Fruit fly (Drosophila melanogaster) whole organism, embryonic: Measurements from ENCODE around the gene CG17325.

Experiments
- Asciz ChIP-seq: fragments of 200-800 bp; sonication (Bioruptor generic); optimal IDR thresholded peaks from 2 replicates; lab custom pipeline; 2017; ENCODE audit warnings: missing biosample characterization, mild to moderate bottlenecking, missing genetic modification characterization, missing genetic modification reagents
- Atf3 ChIP-seq: fragments of 200-800 bp; sonication (Bioruptor generic); optimal IDR thresholded peaks from 3 replicates; lab custom pipeline; 2016; ENCODE audit warnings: missing biosample characterization, missing genetic modification characterization
- Bteb2 ChIP-seq: fragments of 200-800 bp; sonication (Bioruptor generic); optimal IDR thresholded peaks from 2 replicates; lab custom pipeline; 2016; ENCODE audit warnings: missing biosample characterization, missing genetic modification characterization
- CG10147 ChIP-seq: fragments of 200-800 bp; sonication (Bioruptor generic); optimal IDR thresholded peaks from 2 replicates; lab custom pipeline; 2019; ENCODE audit warnings: missing biosample characterization, mild to moderate bottlenecking, missing genetic modification characterization, moderate library complexity
- CG11085 ChIP-seq: fragments of 200-800 bp; sonication (Bioruptor generic); IDR thresholded peaks from 2 replicates; pipeline ENCODE4 v1.3.6; 2022; ENCODE audit warnings: missing biosample characterization, missing genetic modification characterization
- CG11560 ChIP-seq: fragments of 200-800 bp; sonication (Bioruptor generic); IDR thresholded peaks from 3 replicates; pipeline ENCODE4 v1.3.6; 2022; ENCODE audit warnings: missing biosample characterization, missing genetic modification characterization
- CG12659 ChIP-seq: fragments of 200-800 bp; sonication (Bioruptor generic); optimal IDR thresholded peaks from 3 replicates; lab custom pipeline; 2017; ENCODE audit warnings: mild to moderate bottlenecking, missing biosample characterization, missing genetic modification reagents, missing genetic modification characterization
- CG15011 ChIP-seq: fragments of 200-800 bp; sonication (Bioruptor generic); optimal IDR thresholded peaks from 3 replicates; lab custom pipeline; 2018; ENCODE audit warnings: missing biosample characterization, mild to moderate bottlenecking, missing genetic modification characterization
- CG17568 ChIP-seq: fragments of 200-800 bp; sonication (Bioruptor generic); optimal IDR thresholded peaks from 2 replicates; lab custom pipeline; 2018; ENCODE audit warnings: missing biosample characterization, mild to moderate bottlenecking, missing genetic modification characterization, moderate library complexity
- CG17829 ChIP-seq: fragments of 200-800 bp; optimal IDR thresholded peaks from 2 replicates; lab custom pipeline; 2019; ENCODE audit warnings: missing biosample characterization, mild to moderate bottlenecking, missing genetic modification characterization, moderate library complexity
- CG1792 ChIP-seq: fragments of 200-800 bp; sonication (Bioruptor generic); optimal IDR thresholded peaks from 2 replicates; lab custom pipeline; 2016; ENCODE audit warnings: missing biosample characterization, missing genetic modification characterization
- CG18011 ChIP-seq: fragments of 200-800 bp; sonication (Bioruptor generic); optimal IDR thresholded peaks from 2 replicates; lab custom pipeline; 2017; ENCODE audit warnings: missing biosample characterization, missing genetic modification characterization, mild to moderate bottlenecking, moderate library complexity, missing genotype
- CG2199 ChIP-seq: fragments of 200-800 bp; sonication (Bioruptor generic); IDR thresholded peaks from 3 replicates; pipeline ENCODE4 v1.3.6; 2022; ENCODE audit warnings: missing biosample characterization, missing genetic modification characterization
- CG2889 ChIP-seq: fragments of 200-800 bp; sonication (Bioruptor generic); IDR thresholded peaks from 3 replicates; pipeline ENCODE4 v1.3.6; 2022; ENCODE audit warnings: missing biosample characterization, missing genetic modification characterization
- CG3065 ChIP-seq: fragments of 200-800 bp; sonication (Bioruptor generic); optimal IDR thresholded peaks from 2 replicates; lab custom pipeline; 2016; ENCODE audit warnings: missing biosample characterization, missing genetic modification characterization
- CG7839 ChIP-seq: fragments of 200-800 bp; sonication (Bioruptor generic); optimal IDR thresholded peaks from 3 replicates; lab custom pipeline; 2018; ENCODE audit warnings: missing biosample characterization, mild to moderate bottlenecking, missing genetic modification characterization, moderate library complexity
- CG8924 ChIP-seq: fragments of 200-800 bp; optimal IDR thresholded peaks from 3 replicates; lab custom pipeline; 2019; ENCODE audit warnings: missing biosample characterization, mild to moderate bottlenecking, missing genetic modification characterization, moderate library complexity
- Dip3 ChIP-seq: fragments of 200-800 bp; sonication (Bioruptor generic); optimal IDR thresholded peaks from 3 replicates; lab custom pipeline; 2016; ENCODE audit warnings: missing biosample characterization, missing genetic modification characterization
- E2f2 ChIP-seq: fragments of 200-800 bp; sonication (Bioruptor generic); IDR thresholded peaks from 2 replicates; pipeline ENCODE4 v1.3.6; 2022; ENCODE audit warnings: missing biosample characterization, missing genetic modification characterization
- ERR ChIP-seq: fragments of 200-800 bp; sonication (Bioruptor generic); optimal IDR thresholded peaks from 2 replicates; lab custom pipeline; 2016; ENCODE audit warnings: missing biosample characterization, missing genetic modification characterization
- Eip74EF ChIP-seq, 2 experiments: fragments of 200-800 bp in 1 of 2; fragments of >200 bp in 1 of 2; sonication (Bioruptor generic) in 1 of 2; optimal IDR thresholded peaks; 2 replicates each; lab custom pipeline; 2017 to 2019; ENCODE audit warnings: missing biosample characterization in 2 of 2, missing genetic modification characterization in 2 of 2, mild to moderate bottlenecking in 1 of 2, moderate library complexity in 1 of 2
- Elba2 ChIP-seq: fragments of 200-800 bp; sonication (Bioruptor generic); optimal IDR thresholded peaks from 3 replicates; lab custom pipeline; 2016; ENCODE audit warnings: missing biosample characterization, missing genetic modification characterization
- Hr39 ChIP-seq: fragments of >200 bp; optimal IDR thresholded peaks from 2 replicates; lab custom pipeline; 2017
- Lim3 ChIP-seq: fragments of 200-800 bp; sonication (Bioruptor generic); IDR thresholded peaks from 2 replicates; pipeline ENCODE4 v1.3.6; 2022; ENCODE audit warnings: missing biosample characterization, missing genetic modification characterization
- Mrtf ChIP-seq: fragments of 200-800 bp; sonication (Bioruptor generic); IDR thresholded peaks from 3 replicates; pipeline ENCODE4 v1.3.6; 2022; ENCODE audit warnings: missing biosample characterization, missing genetic modification characterization
- NC2α ChIP-seq: fragments of 200-800 bp; sonication (Bioruptor generic); optimal IDR thresholded peaks from 2 replicates; lab custom pipeline; 2016; ENCODE audit warnings: missing biosample characterization, missing genetic modification characterization
- Opbp ChIP-seq: fragments of 200-800 bp; sonication (Bioruptor generic); IDR thresholded peaks from 3 replicates; pipeline ENCODE4 v1.3.6; 2022; ENCODE audit warnings: missing biosample characterization, missing genetic modification characterization; ENCODE audit not compliant: partially characterized antibody
- Optix ChIP-seq: fragments of 200-800 bp; sonication (Bioruptor generic); IDR thresholded peaks from 3 replicates; pipeline ENCODE4 v1.3.6; 2022; ENCODE audit warnings: missing biosample characterization, missing genetic modification characterization
- Pdp1 ChIP-seq, 2 experiments: fragments of 200-800 bp; sonication (Bioruptor generic); optimal IDR thresholded peaks; 3 replicates each; lab custom pipeline; 2016; ENCODE audit warnings: missing biosample characterization in 2 of 2, missing genetic modification characterization in 2 of 2, mild to moderate bottlenecking in 1 of 2, moderate library complexity in 1 of 2
- Side ChIP-seq: fragments of 200-800 bp; sonication (Bioruptor generic); optimal IDR thresholded peaks from 2 replicates; lab custom pipeline; 2016; ENCODE audit warnings: missing biosample characterization, missing genetic modification characterization
- Tbp ChIP-seq: fragments of >200 bp; optimal IDR thresholded peaks from 2 replicates; lab custom pipeline; 2018; ENCODE audit warnings: missing biosample characterization, missing genetic modification characterization
- Xbp1 ChIP-seq: fragments of 200-800 bp; sonication (Bioruptor generic); optimal IDR thresholded peaks from 3 replicates; lab custom pipeline; 2016; ENCODE audit warnings: missing biosample characterization, mild to moderate bottlenecking, missing genetic modification characterization
- YL-1 ChIP-seq: fragments of 200-800 bp; sonication (Bioruptor generic); optimal IDR thresholded peaks from 3 replicates; lab custom pipeline; 2017; ENCODE audit warnings: missing biosample characterization, mild to moderate bottlenecking, missing genetic modification characterization
- al ChIP-seq: fragments of 200-800 bp; sonication (Bioruptor generic); IDR thresholded peaks from 2 replicates; pipeline ENCODE4 v1.3.6; 2022; ENCODE audit warnings: missing biosample characterization, missing genetic modification characterization
- ase ChIP-seq: fragments of 200-800 bp; sonication (Bioruptor generic); IDR thresholded peaks from 3 replicates; pipeline ENCODE4 v1.3.6; 2022; ENCODE audit warnings: missing biosample characterization, missing genetic modification characterization
- crc ChIP-seq: fragments of 200-800 bp; sonication (Bioruptor generic); optimal IDR thresholded peaks from 2 replicates; lab custom pipeline; 2016; ENCODE audit warnings: missing biosample characterization, missing genetic modification characterization
- crol ChIP-seq: fragments of 200-800 bp; sonication (Bioruptor generic); IDR thresholded peaks from 2 replicates; pipeline ENCODE4 v1.3.6; 2022; ENCODE audit warnings: missing biosample characterization, missing genetic modification characterization
- ems ChIP-seq: fragments of 200-800 bp; sonication (Bioruptor generic); optimal IDR thresholded peaks from 3 replicates; lab custom pipeline; 2016; ENCODE audit warnings: missing biosample characterization, missing genetic modification characterization
- en ChIP-seq: fragments of 200-800 bp; sonication (Bioruptor generic); optimal IDR thresholded peaks from 2 replicates; lab custom pipeline; 2016; ENCODE audit warnings: missing biosample characterization, missing genetic modification characterization
- fru ChIP-seq: fragments of >200 bp; optimal IDR thresholded peaks from 2 replicates; lab custom pipeline; 2017
- ftz-f1 ChIP-seq: fragments of 200-800 bp; sonication (Bioruptor generic); optimal IDR thresholded peaks from 2 replicates; lab custom pipeline; 2016; ENCODE audit warnings: missing biosample characterization, missing genetic modification characterization
- gce ChIP-seq: fragments of 200-800 bp; sonication (Bioruptor generic); IDR thresholded peaks from 3 replicates; pipeline ENCODE4 v1.3.6; 2022; ENCODE audit warnings: missing biosample characterization, missing genetic modification characterization
- gt ChIP-seq: fragments of 200-800 bp; sonication (Bioruptor generic); IDR thresholded peaks from 2 replicates; pipeline ENCODE4 v1.3.6; 2022; ENCODE audit warnings: missing biosample characterization, missing genetic modification characterization
- kni ChIP-seq: fragments of 200-800 bp; sonication (Bioruptor generic); optimal IDR thresholded peaks from 3 replicates; lab custom pipeline; 2017; ENCODE audit warnings: mild to moderate bottlenecking, missing biosample characterization, missing genetic modification reagents, missing genetic modification characterization
- luna ChIP-seq: fragments of 200-800 bp; sonication (Bioruptor generic); optimal IDR thresholded peaks from 2 replicates; lab custom pipeline; 2016; ENCODE audit warnings: missing biosample characterization, missing genetic modification characterization
- nau ChIP-seq: fragments of 200-800 bp; sonication (Bioruptor generic); optimal IDR thresholded peaks from 3 replicates; lab custom pipeline; 2017; ENCODE audit warnings: missing biosample characterization, mild to moderate bottlenecking, missing genetic modification characterization, missing genetic modification reagents
- sens ChIP-seq: fragments of 200-800 bp; sonication (Bioruptor generic); peaks from one replicate; lab custom pipeline; 2016; ENCODE audit warnings: missing biosample characterization, missing genetic modification characterization
- sisA ChIP-seq: fragments of 200-800 bp; sonication (Bioruptor generic); IDR thresholded peaks from 2 replicates; pipeline ENCODE4 v1.3.6; 2022; ENCODE audit warnings: missing biosample characterization, missing genetic modification characterization
- sqz ChIP-seq: fragments of 200-800 bp; sonication (Bioruptor generic); optimal IDR thresholded peaks from 3 replicates; lab custom pipeline; 2018; ENCODE audit warnings: missing biosample characterization, mild to moderate bottlenecking, missing genetic modification characterization
- sr ChIP-seq: fragments of 200-800 bp; sonication (Bioruptor generic); IDR thresholded peaks from 3 replicates; pipeline ENCODE4 v1.3.6; 2022; ENCODE audit warnings: missing biosample characterization, missing genetic modification characterization
- ssp ChIP-seq: fragments of 200-800 bp; sonication (Bioruptor generic); IDR thresholded peaks from 2 replicates; pipeline ENCODE4 v1.3.6; 2022; ENCODE audit warnings: missing biosample characterization, missing genetic modification characterization
- zen ChIP-seq: fragments of 200-800 bp; sonication (Bioruptor generic); optimal IDR thresholded peaks from 3 replicates; lab custom pipeline; 2018; ENCODE audit warnings: missing biosample characterization, mild to moderate bottlenecking, missing genetic modification characterization, moderate library complexity

The CG17325 gene

dm6 chr2L:18857635-18858059 is 45.2 kb downstream of the CG17325 start (continued):
- TF ChIP-seq Side (GFP tag; lab: Kevin White, UChicago) (peak; percentile 70), Xbp1 (GFP tag; lab: Kevin White, UChicago) (peak; percentile 94), E2f2 (GFP tag; lab: Robert Waterston, UW) (peak; percentile 76), nau (GFP tag; lab: Kevin White, UChicago) (no peak), Mrtf (peak; percentile 72; the same call in 2 of the 3 replicates), gce (peak; percentile 87; the same call in 2 of the 3 replicates), Asciz (GFP tag; lab: Kevin White, UChicago) (peak; percentile 86), kni (GFP tag; lab: Kevin White, UChicago) (peak; percentile 52), en (peak; percentile 75), sr (peak; percentile 67; the same call in 1 of the 3 replicates), Eip74EF (GFP tag; optimal IDR thresholded peaks at IDR 0.05; lab: Kevin White, UChicago) (no peak), sens (GFP tag; lab: Kevin White, UChicago) (peak; percentile 97), YL-1 (GFP tag; lab: Kevin White, UChicago) (peak; percentile 59), CG2199 (GFP tag; lab: Robert Waterston, UW) (peak; percentile 89), CG11560 (tag; lab: Robert Waterston, UW) (peak; percentile 33; the same call in 1 of the 3 replicates), crc (GFP tag; lab: Kevin White, UChicago) (peak; percentile 85), Lim3 (0 out of 2 replicates have a peak, but pooled peaks have one; percentile 13), crol (GFP tag; lab: Robert Waterston, UW) (no peak; the same call in 1 of the 2 replicates), sqz (GFP tag; lab: Kevin White, UChicago) (peak; percentile 76), CG18011 (GFP tag; lab: Kevin White, UChicago) (peak; percentile 84), CG17829 (tag; lab: Kevin White, UChicago) (peak; percentile 94), Optix (peak; percentile 85), Atf3 (GFP tag; lab: Kevin White, UChicago) (peak; percentile 81), CG1792 (GFP tag; lab: Kevin White, UChicago) (peak; percentile 60), ftz-f1 (GFP tag; lab: Kevin White, UChicago) (no peak), NC2α (GFP tag; lab: Kevin White, UChicago) (peak; percentile 75), luna (GFP tag; lab: Kevin White, UChicago) (peak; percentile 57), Elba2 (GFP tag; lab: Kevin White, UChicago) (peak; percentile 43), ems (peak; percentile 81), ssp (GFP tag; lab: Robert Waterston, UW) (peak; percentile 72), CG3065 (GFP tag; lab: Kevin White, UChicago) (peak; percentile 84), fru (lab: Kevin White, UChicago) (no peak), Opbp (GFP tag; lab: Robert Waterston, UW) (no peak), Tbp (no peak), CG11085 (GFP tag; lab: Robert Waterston, UW) (peak; percentile 83), CG15011 (GFP tag; lab: Kevin White, UChicago) (peak; percentile 83), CG8924 (tag; lab: Kevin White, UChicago) (peak; percentile 92), CG2889 (GFP tag; lab: Robert Waterston, UW) (peak; percentile 75), CG17568 (GFP tag; lab: Kevin White, UChicago) (peak; percentile 89), gt (GFP tag; lab: Robert Waterston, UW) (peak; percentile 65), Hr39 (lab: Kevin White, UChicago) (no peak), sisA (GFP tag; lab: Robert Waterston, UW) (peak; percentile 84), CG10147 (peak; percentile 82), CG7839 (tag; lab: Kevin White, UChicago) (peak; percentile 89), zen (tag; lab: Kevin White, UChicago) (peak; percentile 82), al (GFP tag; lab: Robert Waterston, UW) (peak; percentile 89), ERR (GFP tag; lab: Kevin White, UChicago) (peak; percentile 54), Pdp1 (GFP tag; optimal IDR thresholded peaks at IDR 0.05; lab: Kevin White, UChicago) (peak; percentile 69 to 78), CG12659 (GFP tag; lab: Kevin White, UChicago) (peak; percentile 95), ase (peak; percentile 92), Bteb2 (GFP tag; lab: Kevin White, UChicago) (peak; percentile 90), Dip3 (GFP tag; lab: Kevin White, UChicago) (peak; percentile 92)
